Worm (Caenorhabditis elegans) whole organism, late embryonic: ENCODE measurements around the gene Y43F8B.10.

ENCODE experiments used
- ceh-22 ChIP-seq: sonication (generic microtip); optimal IDR thresholded peaks from 2 replicates; lab custom pipeline; 2017; ENCODE audit warnings: missing biosample characterization, missing genetic modification characterization
- nhr-11 ChIP-seq: fragments of 150-350 bp; optimal IDR thresholded peaks from 2 replicates; lab custom pipeline; 2014; ENCODE audit warnings: missing biosample characterization, missing genetic modification characterization

- TF ChIP-seq nhr-11 (tag; lab: Kevin White, UChicago) (no peak), ceh-22 (no peak)
Observed at ce11 chrV:19455650-19456049, 18.6 kb upstream of the Y43F8B.10 start, which contains the start of the genes Y43F8B.13 and Y43F8B.14.
